Worm (Caenorhabditis elegans) whole organism, L4/young adult: ENCODE data around the gene C01G12.16.

ENCODE experiments used
- W03F9.2 ChIP-seq: fragments of 150-350 bp; optimal IDR thresholded peaks from 2 replicates; lab custom pipeline; 2014; ENCODE audit warnings: missing biosample characterization, missing genetic modification characterization
- dao-5 ChIP-seq: sonication (generic microtip); optimal IDR thresholded peaks from 2 replicates; lab custom pipeline; 2016; ENCODE audit warnings: missing genotype, missing genetic modification characterization, moderate library complexity, missing compliant biosample characterization
- him-1 ChIP-seq: sonication (generic microtip); optimal IDR thresholded peaks from 2 replicates; lab custom pipeline; 2016; ENCODE audit warnings: missing genotype, missing genetic modification reagents, missing genetic modification characterization, missing compliant biosample characterization

- TF ChIP-seq him-1 (no peak), W03F9.2 (tag; lab: Kevin White, UChicago) (no peak), dao-5 (tag; lab: Kevin White, UChicago) (no peak)
Measured at ce11 chrIII:4166745-4167144, 5.7 kb downstream of the C01G12.16 start, which contains the start of gene rnf-5.
